Fruit fly (Drosophila melanogaster) whole organism, embryonic: ENCODE data around the gene cl.

Source experiments
- Bgb ChIP-seq: fragments of 200-800 bp; sonication (Bioruptor generic); IDR thresholded peaks from 2 replicates; pipeline ENCODE4 v1.3.6; 2022; ENCODE audit warnings: missing biosample characterization, missing genetic modification characterization; ENCODE audit not compliant: partially characterized antibody
- CG11093 ChIP-seq: fragments of 200-800 bp; sonication (Bioruptor generic); IDR thresholded peaks from 3 replicates; pipeline ENCODE4 v1.3.6; 2022; ENCODE audit warnings: missing biosample characterization, missing genetic modification characterization
- CG11695 ChIP-seq: fragments of 200-800 bp; sonication (Bioruptor generic); IDR thresholded peaks from 3 replicates; pipeline ENCODE4 v1.3.6; 2022; ENCODE audit warnings: missing biosample characterization, missing genetic modification characterization
- CG11723 ChIP-seq: fragments of 200-800 bp; sonication (Bioruptor generic); optimal IDR thresholded peaks from 2 replicates; lab custom pipeline; 2017; ENCODE audit warnings: missing biosample characterization, mild to moderate bottlenecking, missing genetic modification characterization
- CG14710 ChIP-seq: fragments of 200-800 bp; sonication (Bioruptor generic); optimal IDR thresholded peaks from 3 replicates; lab custom pipeline; 2019; ENCODE audit warnings: missing biosample characterization, mild to moderate bottlenecking, missing genetic modification characterization, moderate library complexity
- CG14860 ChIP-seq: fragments of 200-800 bp; sonication (Bioruptor generic); IDR thresholded peaks from 3 replicates; pipeline ENCODE4 v1.3.6; 2022; ENCODE audit warnings: missing biosample characterization, missing genetic modification characterization; ENCODE audit not compliant: partially characterized antibody
- CG15011 ChIP-seq: fragments of 200-800 bp; sonication (Bioruptor generic); optimal IDR thresholded peaks from 3 replicates; lab custom pipeline; 2018; ENCODE audit warnings: missing biosample characterization, mild to moderate bottlenecking, missing genetic modification characterization
- CG2116 ChIP-seq: fragments of 200-800 bp; sonication (Bioruptor generic); optimal IDR thresholded peaks from 3 replicates; lab custom pipeline; 2018; ENCODE audit warnings: missing biosample characterization, mild to moderate bottlenecking, missing genetic modification characterization
- CG2129 ChIP-seq: fragments of 200-800 bp; sonication (Bioruptor generic); IDR thresholded peaks from 2 replicates; pipeline ENCODE4 v1.3.6; 2022; ENCODE audit warnings: missing biosample characterization, missing genetic modification characterization; ENCODE audit not compliant: partially characterized antibody
- CG31365 ChIP-seq: fragments of 200-800 bp; sonication (Bioruptor generic); optimal IDR thresholded peaks from 2 replicates; lab custom pipeline; 2018; ENCODE audit warnings: missing biosample characterization, mild to moderate bottlenecking, missing genetic modification characterization
- CG34224 ChIP-seq: fragments of 200-800 bp; sonication (Bioruptor generic); IDR thresholded peaks from 3 replicates; pipeline ENCODE4 v1.3.6; 2022; ENCODE audit warnings: missing biosample characterization, missing genetic modification characterization; ENCODE audit not compliant: partially characterized antibody
- CG34422 ChIP-seq: fragments of 200-800 bp; sonication (Bioruptor generic); IDR thresholded peaks from 3 replicates; pipeline ENCODE4 v1.3.6; 2022; ENCODE audit warnings: missing biosample characterization, missing genetic modification characterization
- CG3995 ChIP-seq: fragments of 200-800 bp; sonication (Bioruptor generic); optimal IDR thresholded peaks from 3 replicates; lab custom pipeline; 2016; ENCODE audit warnings: missing biosample characterization, missing genetic modification characterization
- CG4730 ChIP-seq: fragments of 200-800 bp; sonication (Bioruptor generic); IDR thresholded peaks from 2 replicates; pipeline ENCODE4 v1.3.6; 2022; ENCODE audit warnings: missing biosample characterization, missing genetic modification characterization
- CG6791 ChIP-seq: fragments of 200-800 bp; sonication (Bioruptor generic); IDR thresholded peaks from 3 replicates; pipeline ENCODE4 v1.3.6; 2022; ENCODE audit warnings: missing biosample characterization, missing genetic modification characterization; ENCODE audit not compliant: partially characterized antibody
- CG7357 ChIP-seq: fragments of 200-800 bp; sonication (Bioruptor generic); IDR thresholded peaks from 3 replicates; pipeline ENCODE4 v1.3.6; 2022; ENCODE audit warnings: missing biosample characterization, missing genetic modification characterization
- CG7963 ChIP-seq: fragments of 200-800 bp; sonication (Bioruptor generic); IDR thresholded peaks from 3 replicates; pipeline ENCODE4 v1.3.6; 2022; ENCODE audit warnings: missing biosample characterization, missing genetic modification characterization; ENCODE audit not compliant: partially characterized antibody
- CG9215 ChIP-seq: fragments of 200-800 bp; sonication (Bioruptor generic); IDR thresholded peaks from 2 replicates; pipeline ENCODE4 v1.3.6; 2022; ENCODE audit warnings: missing biosample characterization, missing genetic modification characterization
- CG9932 ChIP-seq: fragments of 200-800 bp; sonication (Bioruptor generic); IDR thresholded peaks from 2 replicates; pipeline ENCODE4 v1.3.6; 2022; ENCODE audit warnings: missing biosample characterization, missing genetic modification characterization
- Dad ChIP-seq: fragments of 200-800 bp; sonication (Bioruptor generic); optimal IDR thresholded peaks from 3 replicates; lab custom pipeline; 2016; ENCODE audit warnings: missing biosample characterization, missing genetic modification characterization
- Dll ChIP-seq: fragments of 200-800 bp; sonication (Bioruptor generic); IDR thresholded peaks from 4 replicates; pipeline ENCODE4 v1.3.6; 2022; ENCODE audit warnings: missing biosample characterization, missing genetic modification characterization; ENCODE audit not compliant: partially characterized antibody
- Doc3 ChIP-seq: fragments of 200-800 bp; sonication (Bioruptor generic); IDR thresholded peaks from 3 replicates; pipeline ENCODE4 v1.3.6; 2022; ENCODE audit warnings: missing biosample characterization, missing genetic modification characterization; ENCODE audit not compliant: partially characterized antibody
- Hr51 ChIP-seq, 2 experiments: fragments of 200-800 bp; sonication (Bioruptor generic); optimal IDR thresholded peaks; 2 replicates in 1 of 2; 3 replicates in 1 of 2; lab custom pipeline; 2016 to 2018; ENCODE audit warnings: missing biosample characterization in 2 of 2, missing genetic modification characterization in 2 of 2, mild to moderate bottlenecking in 1 of 2, moderate library complexity in 1 of 2
- MBD-R2 ChIP-seq: fragments of 200-800 bp; sonication (Bioruptor generic); IDR thresholded peaks from 2 replicates; pipeline ENCODE4 v1.3.6; 2022; ENCODE audit warnings: missing biosample characterization, missing genetic modification characterization
- MESR4 ChIP-seq: fragments of 200-800 bp; sonication (Bioruptor generic); optimal IDR thresholded peaks from 2 replicates; lab custom pipeline; 2018; ENCODE audit warnings: missing biosample characterization, mild to moderate bottlenecking, missing genetic modification characterization, moderate library complexity
- Opbp ChIP-seq: fragments of 200-800 bp; sonication (Bioruptor generic); IDR thresholded peaks from 3 replicates; pipeline ENCODE4 v1.3.6; 2022; ENCODE audit warnings: missing biosample characterization, missing genetic modification characterization; ENCODE audit not compliant: partially characterized antibody
- Rfx ChIP-seq: fragments of 200-800 bp; sonication (Bioruptor generic); IDR thresholded peaks from 2 replicates; pipeline ENCODE4 v1.3.6; 2022; ENCODE audit warnings: missing biosample characterization, missing genetic modification characterization
- Sin3A ChIP-seq: fragments of >200 bp; optimal IDR thresholded peaks from 2 replicates; lab custom pipeline; 2018
- YL-1 ChIP-seq: fragments of 200-800 bp; sonication (Bioruptor generic); optimal IDR thresholded peaks from 3 replicates; lab custom pipeline; 2017; ENCODE audit warnings: missing biosample characterization, mild to moderate bottlenecking, missing genetic modification characterization
- ab ChIP-seq: fragments of 200-800 bp; sonication (Bioruptor generic); optimal IDR thresholded peaks from 2 replicates; lab custom pipeline; 2016; ENCODE audit warnings: missing biosample characterization, missing genetic modification characterization
- ato ChIP-seq: fragments of 200-800 bp; sonication (Bioruptor generic); IDR thresholded peaks from 2 replicates; pipeline ENCODE4 v1.3.6; 2022; ENCODE audit warnings: missing biosample characterization, missing genetic modification characterization; ENCODE audit not compliant: partially characterized antibody
- bbx ChIP-seq: fragments of 200-800 bp; sonication (Bioruptor generic); IDR thresholded peaks from 2 replicates; pipeline ENCODE4 v1.3.6; 2022; ENCODE audit warnings: missing biosample characterization, missing genetic modification characterization; ENCODE audit not compliant: partially characterized antibody
- chinmo ChIP-seq: fragments of 200-800 bp; sonication (Bioruptor generic); IDR thresholded peaks from 4 replicates; pipeline ENCODE4 v1.3.6; 2022; ENCODE audit warnings: missing biosample characterization, missing genetic modification characterization; ENCODE audit not compliant: partially characterized antibody
- crp ChIP-seq, 2 experiments: fragments of 200-800 bp; sonication (Bioruptor generic); optimal IDR thresholded peaks; 2 replicates in 1 of 2; 3 replicates in 1 of 2; lab custom pipeline; 2017; ENCODE audit warnings: missing biosample characterization in 2 of 2, missing genetic modification characterization in 2 of 2, mild to moderate bottlenecking in 1 of 2, moderate library complexity in 1 of 2
- gfzf ChIP-seq: fragments of 200-800 bp; sonication (Bioruptor generic); optimal IDR thresholded peaks from 2 replicates; lab custom pipeline; 2016; ENCODE audit warnings: missing biosample characterization, mild to moderate bottlenecking, missing genetic modification characterization, moderate library complexity
- hbn ChIP-seq: fragments of 200-800 bp; sonication (Bioruptor generic); IDR thresholded peaks from 2 replicates; pipeline ENCODE4 v1.3.6; 2022; ENCODE audit warnings: missing biosample characterization, missing genetic modification characterization; ENCODE audit not compliant: partially characterized antibody
- knrl ChIP-seq: fragments of 200-800 bp; sonication (Bioruptor generic); IDR thresholded peaks from 3 replicates; pipeline ENCODE4 v1.3.6; 2022; ENCODE audit warnings: missing biosample characterization, missing genetic modification characterization; ENCODE audit not compliant: partially characterized antibody
- luna ChIP-seq: fragments of 200-800 bp; sonication (Bioruptor generic); optimal IDR thresholded peaks from 2 replicates; lab custom pipeline; 2016; ENCODE audit warnings: missing biosample characterization, missing genetic modification characterization
- nmo ChIP-seq: fragments of 200-800 bp; sonication (Bioruptor generic); optimal IDR thresholded peaks from 2 replicates; lab custom pipeline; 2018; ENCODE audit warnings: missing biosample characterization, mild to moderate bottlenecking, missing genetic modification characterization, moderate library complexity
- sens ChIP-seq: fragments of 200-800 bp; sonication (Bioruptor generic); peaks from one replicate; lab custom pipeline; 2016; ENCODE audit warnings: missing biosample characterization, missing genetic modification characterization
- sisA ChIP-seq: fragments of 200-800 bp; sonication (Bioruptor generic); IDR thresholded peaks from 2 replicates; pipeline ENCODE4 v1.3.6; 2022; ENCODE audit warnings: missing biosample characterization, missing genetic modification characterization
- sna ChIP-seq: fragments of 200-800 bp; sonication (Bioruptor generic); IDR thresholded peaks from 2 replicates; pipeline ENCODE4 v1.3.6; 2022; ENCODE audit warnings: missing biosample characterization, missing genetic modification characterization; ENCODE audit not compliant: partially characterized antibody
- tna ChIP-seq: fragments of 200-800 bp; sonication (Bioruptor generic); IDR thresholded peaks from 2 replicates; pipeline ENCODE4 v1.3.6; 2022; ENCODE audit warnings: missing biosample characterization, missing genetic modification characterization; ENCODE audit not compliant: partially characterized antibody
- unpg ChIP-seq: fragments of 200-800 bp; sonication (Bioruptor generic); optimal IDR thresholded peaks from 3 replicates; lab custom pipeline; 2018; ENCODE audit warnings: missing biosample characterization, mild to moderate bottlenecking, missing genetic modification characterization, moderate library complexity
- usp ChIP-seq: fragments of >200 bp; optimal IDR thresholded peaks from 2 replicates; lab custom pipeline; 2017; ENCODE audit warnings: missing biosample characterization, missing genetic modification characterization

cl gene

dm6 chr2L:5527861-5528260, 7.9 kb downstream of the cl start, which contains the start of gene CG31915 (continued):
- TF ChIP-seq CG34422 (GFP tag; lab: Robert Waterston, UW) (peak; percentile 47; the same call in 1 of the 3 replicates), CG11695 (GFP tag; lab: Robert Waterston, UW) (no peak), CG11093 (no peak), Doc3 (GFP tag; lab: Robert Waterston, UW) (peak; percentile 53; the same call in 2 of the 3 replicates), CG3995 (GFP tag; lab: Kevin White, UChicago) (no peak), ato (GFP tag; lab: Robert Waterston, UW) (peak; percentile 84), CG14860 (GFP tag; lab: Robert Waterston, UW) (peak; percentile 71)

dm6 chr2L:5532061-5532460, 12.1 kb downstream of the cl start, which contains the start of gene Coq6:
Gene Coq6 (minus strand): TSS chr2L:5532223.
- TF ChIP-seq YL-1 (GFP tag; lab: Kevin White, UChicago) = peak; percentile 19
- peak; percentile 67; the same call in 1 of the 4 replicates for TF ChIP-seq chinmo
- TF ChIP-seq Dad (GFP tag; lab: Kevin White, UChicago) = no peak
- peak; percentile 0 for TF ChIP-seq gfzf (GFP tag; lab: Kevin White, UChicago)
- TF ChIP-seq CG15011 (GFP tag; lab: Kevin White, UChicago) = no peak
- no peak for TF ChIP-seq usp (GFP tag; lab: Kevin White, UChicago)
- TF ChIP-seq tna (GFP tag; lab: Robert Waterston, UW) = 0 out of 2 replicates have a peak, but pooled peaks have one; percentile 30
- no peak for TF ChIP-seq CG4730 (GFP tag; lab: Robert Waterston, UW)
- TF ChIP-seq Sin3A (lab: Kevin White, UChicago) = no peak
- TF ChIP-seq knrl (GFP tag; lab: Robert Waterston, UW) = peak; percentile 49
- TF ChIP-seq CG14710 (tag; lab: Kevin White, UChicago) = peak; percentile 39
- TF ChIP-seq CG14860 (GFP tag; lab: Robert Waterston, UW) = peak; percentile 50; the same call in 2 of the 3 replicates
- TF ChIP-seq nmo = peak; percentile 14
- peak; percentile 47; the same call in 1 of the 2 replicates for TF ChIP-seq Bgb (GFP tag; lab: Robert Waterston, UW)
- no peak for TF ChIP-seq ab (GFP tag; lab: Kevin White, UChicago)
- no peak for TF ChIP-seq unpg (GFP tag; lab: Kevin White, UChicago)
- no peak for TF ChIP-seq CG11723 (GFP tag; lab: Kevin White, UChicago)
- TF ChIP-seq ato (GFP tag; lab: Robert Waterston, UW) = 0 out of 2 replicates have a peak, but pooled peaks have one; percentile 32
- TF ChIP-seq CG9932 (GFP tag; lab: Robert Waterston, UW) = peak; percentile 15; the same call in 1 of the 2 replicates
- peak; percentile 71; the same call in 1 of the 2 replicates for TF ChIP-seq MBD-R2
- TF ChIP-seq Opbp = peak; percentile 53; the same call in 2 of the 3 replicates
- TF ChIP-seq CG7357 (GFP tag; lab: Robert Waterston, UW) = no peak
- no peak for TF ChIP-seq CG31365 (tag; lab: Kevin White, UChicago)
- TF ChIP-seq bbx (GFP tag; lab: Robert Waterston, UW) = peak; percentile 39; the same call in 1 of the 2 replicates
- TF ChIP-seq CG9215 (GFP tag; lab: Robert Waterston, UW) = peak; percentile 96
- peak; percentile 54 for TF ChIP-seq hbn (GFP tag; lab: Robert Waterston, UW)
- TF ChIP-seq CG2129 (GFP tag; lab: Robert Waterston, UW) = 0 out of 2 replicates have a peak, but pooled peaks have one; percentile 18
- TF ChIP-seq luna (GFP tag; lab: Kevin White, UChicago) = no peak
- peak; percentile 65 for TF ChIP-seq Doc3 (GFP tag; lab: Robert Waterston, UW)
- TF ChIP-seq Dll (GFP tag; lab: Robert Waterston, UW) = peak; percentile 70
- no peak for TF ChIP-seq Hr51 (GFP tag; optimal IDR thresholded peaks at IDR 0.05; lab: Kevin White, UChicago)
- TF ChIP-seq MESR4 (GFP tag; lab: Kevin White, UChicago) = peak; percentile 41
- peak; percentile 63 for TF ChIP-seq sna (GFP tag; lab: Robert Waterston, UW)
- TF ChIP-seq CG7963 = peak; percentile 49; the same call in 1 of the 3 replicates
- peak; percentile 68 for TF ChIP-seq CG34224 (GFP tag; lab: Robert Waterston, UW)
- peak; percentile 22; the same call in 1 of the 2 replicates for TF ChIP-seq Rfx (GFP tag; lab: Robert Waterston, UW)
- TF ChIP-seq crp (GFP tag; optimal IDR thresholded peaks at IDR 0.05; lab: Kevin White, UChicago) = peak in 1 of 2 experiments; percentile 11
- no peak for TF ChIP-seq sisA (GFP tag; lab: Robert Waterston, UW)
- TF ChIP-seq CG2116 (GFP tag; lab: Kevin White, UChicago) = peak; percentile 25
- peak; percentile 75 for TF ChIP-seq CG6791 (GFP tag; lab: Robert Waterston, UW)
- TF ChIP-seq sens (GFP tag; lab: Kevin White, UChicago) = peak; percentile 76
